Worm (Caenorhabditis elegans) whole organism, late embryonic: ENCODE measurements around the gene ZK54.3.

Experiments used
- ama-1 ChIP-seq: fragments of 150-350 bp; optimal IDR thresholded peaks from 2 replicates; lab custom pipeline; 2014
- eyg-1 ChIP-seq: sonication (generic microtip); optimal IDR thresholded peaks from 2 replicates; lab custom pipeline; 2016; ENCODE audit warnings: missing genotype, missing genetic modification characterization, missing compliant biosample characterization
- hlh-6 ChIP-seq: sonication (generic microtip); optimal IDR thresholded peaks from 2 replicates; lab custom pipeline; 2016; ENCODE audit warnings: missing genotype, missing genetic modification characterization, missing compliant biosample characterization
- rnt-1 ChIP-seq: sonication (generic microtip); optimal IDR thresholded peaks from 2 replicates; lab custom pipeline; 2016; ENCODE audit warnings: missing genetic modification characterization, missing compliant biosample characterization
- unc-55 ChIP-seq: sonication (generic microtip); optimal IDR thresholded peaks from 2 replicates; lab custom pipeline; 2017; ENCODE audit warnings: missing biosample characterization, missing genetic modification reagents, missing genetic modification characterization

DNA sequence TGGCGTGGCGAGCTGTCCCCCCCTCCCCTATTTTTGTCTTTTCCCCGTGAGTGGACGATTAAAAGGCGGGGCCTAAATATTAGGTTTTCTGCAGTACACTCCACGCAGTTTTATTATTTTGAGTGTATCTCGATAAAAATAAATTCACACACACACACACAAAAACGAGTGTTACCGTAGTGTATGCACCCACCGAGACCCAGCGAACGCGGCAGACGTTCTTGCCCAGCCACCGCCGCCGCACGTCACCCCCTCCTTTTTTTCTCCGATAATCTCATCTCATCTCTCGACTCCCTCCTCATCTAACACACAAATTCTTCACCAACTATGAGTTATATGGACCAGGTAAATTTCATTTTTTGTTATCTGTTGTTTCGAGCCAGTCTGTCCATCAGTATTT, 32.6 kb downstream of the ZK54.3 start, which contains the start of gene fubl-3:
- TF ChIP-seq ama-1 (lab: Kevin White, UChicago) (no peak), eyg-1 (tag; lab: Kevin White, UChicago) (no peak), rnt-1 (tag; lab: Kevin White, UChicago) (no peak), unc-55 (no peak), hlh-6 (tag; lab: Kevin White, UChicago) (no peak)
